Worm (Caenorhabditis elegans) whole organism, early embryonic: Measurements from ENCODE around the gene sri-19.

Source experiments
- B0310.2 ChIP-seq: sonication (generic microtip); optimal IDR thresholded peaks from 2 replicates; lab custom pipeline; 2016; ENCODE audit warnings: mild to moderate bottlenecking, missing genetic modification characterization, missing compliant biosample characterization
- ama-1 ChIP-seq: fragments of 150-350 bp; optimal IDR thresholded peaks from 2 replicates; lab custom pipeline; 2014
- ceh-13 ChIP-seq: fragments of 200-800 bp; sonication (Bioruptor generic); optimal IDR thresholded peaks from 2 replicates; lab custom pipeline; 2018; ENCODE audit warnings: mild to moderate bottlenecking, missing genetic modification characterization, missing compliant biosample characterization
- hmbx-1 ChIP-seq: sonication (generic microtip); optimal IDR thresholded peaks from 2 replicates; lab custom pipeline; 2016; ENCODE audit warnings: mild to moderate bottlenecking, missing genetic modification characterization, missing compliant biosample characterization
- hmg-4 ChIP-seq: fragments of 200-800 bp; sonication (Bioruptor generic); optimal IDR thresholded peaks from 2 replicates; lab custom pipeline; 2018; ENCODE audit warnings: mild to moderate bottlenecking, missing genetic modification characterization, missing compliant biosample characterization
- hnd-1 ChIP-seq: sonication (generic microtip); optimal IDR thresholded peaks from 2 replicates; lab custom pipeline; 2016; ENCODE audit warnings: missing genetic modification characterization, missing compliant biosample characterization
- pes-1 ChIP-seq: fragments of 200-800 bp; sonication (Bioruptor generic); IDR thresholded peaks from 2 replicates; pipeline ENCODE4 v1.3.6; 2022; ENCODE audit warnings: missing genetic modification reagents, missing genetic modification characterization, missing compliant biosample characterization
- tbx-11 ChIP-seq: fragments of 200-800 bp; sonication (Bioruptor generic); IDR thresholded peaks from 2 replicates; pipeline ENCODE4 v1.3.6; 2022; ENCODE audit warnings: missing genetic modification characterization, missing compliant biosample characterization

- no peak for TF ChIP-seq ama-1 (lab: Kevin White, UChicago)
- TF ChIP-seq B0310.2 (tag; lab: Kevin White, UChicago): no peak
- TF ChIP-seq pes-1 (GFP tag; lab: Robert Waterston, UW): no peak
- no peak for TF ChIP-seq ceh-13 (GFP tag; lab: Kevin White, UChicago)
- no peak for TF ChIP-seq hmg-4 (GFP tag; lab: Kevin White, UChicago)
- no peak for TF ChIP-seq hnd-1
- TF ChIP-seq tbx-11 (GFP tag; lab: Robert Waterston, UW): no peak
- TF ChIP-seq hmbx-1: no peak
Measured at ce11 chrIV:10948797-10949196, 9.4 kb upstream of the sri-19 start, which contains the start of gene Y69E1A.1.
